Fruit fly (Drosophila melanogaster) whole organism, embryonic: ENCODE measurements around the gene CG8509.

Experiments
- ATbp ChIP-seq: fragments of 200-800 bp; sonication (Bioruptor generic); optimal IDR thresholded peaks from 2 replicates; lab custom pipeline; 2017; ENCODE audit warnings: missing biosample characterization, mild to moderate bottlenecking, missing genetic modification characterization, missing genetic modification reagents
- Bgb ChIP-seq: fragments of 200-800 bp; sonication (Bioruptor generic); IDR thresholded peaks from 2 replicates; pipeline ENCODE4 v1.3.6; 2022; ENCODE audit warnings: missing biosample characterization, missing genetic modification characterization; ENCODE audit not compliant: partially characterized antibody
- Bteb2 ChIP-seq: fragments of 200-800 bp; sonication (Bioruptor generic); optimal IDR thresholded peaks from 2 replicates; lab custom pipeline; 2016; ENCODE audit warnings: missing biosample characterization, missing genetic modification characterization
- CG10209 ChIP-seq: fragments of 200-800 bp; sonication (Bioruptor generic); optimal IDR thresholded peaks from 3 replicates; lab custom pipeline; 2017; ENCODE audit warnings: missing biosample characterization, mild to moderate bottlenecking, missing genetic modification characterization, missing genetic modification reagents
- CG12071 ChIP-seq: fragments of 200-800 bp; sonication (Bioruptor generic); optimal IDR thresholded peaks from 3 replicates; lab custom pipeline; 2018; ENCODE audit warnings: missing biosample characterization, mild to moderate bottlenecking, missing genetic modification characterization
- CG13296 ChIP-seq: fragments of 200-800 bp; sonication (Bioruptor generic); optimal IDR thresholded peaks from 3 replicates; lab custom pipeline; 2018; ENCODE audit warnings: missing biosample characterization, mild to moderate bottlenecking, missing genetic modification characterization
- CG15514 ChIP-seq: fragments of 200-800 bp; sonication (Bioruptor generic); optimal IDR thresholded peaks from 3 replicates; lab custom pipeline; 2017; ENCODE audit warnings: missing biosample characterization, missing genetic modification characterization, mild to moderate bottlenecking, moderate library complexity, missing genetic modification reagents
- CG1603 ChIP-seq: fragments of 200-800 bp; sonication (Bioruptor generic); optimal IDR thresholded peaks from 2 replicates; lab custom pipeline; 2019; ENCODE audit warnings: missing biosample characterization, mild to moderate bottlenecking, missing genetic modification characterization, moderate library complexity
- CG17361 ChIP-seq: fragments of 200-800 bp; sonication (Bioruptor generic); IDR thresholded peaks from 3 replicates; pipeline ENCODE4 v1.3.6; 2022; ENCODE audit warnings: missing biosample characterization, missing genetic modification characterization
- CG18764 ChIP-seq: fragments of 200-800 bp; sonication (Bioruptor generic); optimal IDR thresholded peaks from 3 replicates; lab custom pipeline; 2016; ENCODE audit warnings: missing biosample characterization, missing genetic modification characterization
- CG2116 ChIP-seq: fragments of 200-800 bp; sonication (Bioruptor generic); optimal IDR thresholded peaks from 3 replicates; lab custom pipeline; 2018; ENCODE audit warnings: missing biosample characterization, mild to moderate bottlenecking, missing genetic modification characterization
- CG2199 ChIP-seq: fragments of 200-800 bp; sonication (Bioruptor generic); IDR thresholded peaks from 3 replicates; pipeline ENCODE4 v1.3.6; 2022; ENCODE audit warnings: missing biosample characterization, missing genetic modification characterization
- CG2202 ChIP-seq: fragments of 200-800 bp; sonication (Bioruptor generic); optimal IDR thresholded peaks from 2 replicates; lab custom pipeline; 2018; ENCODE audit warnings: missing biosample characterization, mild to moderate bottlenecking, missing genetic modification characterization
- CG3407 ChIP-seq: fragments of 200-800 bp; sonication (Bioruptor generic); optimal IDR thresholded peaks from 2 replicates; lab custom pipeline; 2018; ENCODE audit warnings: missing biosample characterization, mild to moderate bottlenecking, missing genetic modification characterization
- CG4424 ChIP-seq: fragments of 200-800 bp; sonication (Bioruptor generic); optimal IDR thresholded peaks from 3 replicates; lab custom pipeline; 2016; ENCODE audit warnings: missing biosample characterization, missing genetic modification characterization
- CG4707 ChIP-seq: fragments of 200-800 bp; sonication (Bioruptor generic); optimal IDR thresholded peaks from 2 replicates; lab custom pipeline; 2018; ENCODE audit warnings: missing biosample characterization, mild to moderate bottlenecking, missing genetic modification characterization, moderate library complexity
- CG6683 ChIP-seq: fragments of 200-800 bp; sonication (Bioruptor generic); optimal IDR thresholded peaks from 2 replicates; lab custom pipeline; 2017; ENCODE audit warnings: missing biosample characterization, mild to moderate bottlenecking, missing genetic modification characterization, missing genetic modification reagents
- CG8281 ChIP-seq: fragments of 200-800 bp; sonication (Bioruptor generic); optimal IDR thresholded peaks from 2 replicates; lab custom pipeline; 2018; ENCODE audit warnings: missing biosample characterization, mild to moderate bottlenecking, missing genetic modification characterization, moderate library complexity
- CG8290 ChIP-seq, 3 experiments: fragments of 200-800 bp; sonication (Bioruptor generic); optimal IDR thresholded peaks; 2 replicates each; lab custom pipeline; 2016 to 2019; ENCODE audit warnings: missing biosample characterization in 3 of 3, missing genetic modification characterization in 3 of 3, mild to moderate bottlenecking in 2 of 3, moderate library complexity in 1 of 3
- CHES-1-like ChIP-seq: fragments of 200-800 bp; sonication (Bioruptor generic); optimal IDR thresholded peaks from 2 replicates; lab custom pipeline; 2016; ENCODE audit warnings: missing biosample characterization, missing genetic modification characterization
- D ChIP-seq, 2 experiments: fragments of 200-800 bp in 1 of 2; fragments of >200 bp in 1 of 2; sonication (Bioruptor generic) in 1 of 2; optimal IDR thresholded peaks; 2 replicates in 1 of 2; 3 replicates in 1 of 2; lab custom pipeline; 2017; ENCODE audit warnings: mild to moderate bottlenecking in 1 of 2, missing biosample characterization in 1 of 2, missing genetic modification characterization in 1 of 2, missing genetic modification reagents in 1 of 2
- HHEX ChIP-seq: fragments of 200-800 bp; sonication (Bioruptor generic); optimal IDR thresholded peaks from 3 replicates; lab custom pipeline; 2017; ENCODE audit warnings: missing biosample characterization, mild to moderate bottlenecking, missing genetic modification characterization, missing genetic modification reagents
- Hr78 ChIP-seq, 2 experiments: fragments of 200-800 bp in 1 of 2; fragments of >200 bp in 1 of 2; sonication (Bioruptor generic) in 1 of 2; optimal IDR thresholded peaks; 2 replicates each; lab custom pipeline; 2017 to 2019; ENCODE audit warnings: missing biosample characterization in 2 of 2, missing genetic modification characterization in 2 of 2, mild to moderate bottlenecking in 1 of 2, moderate library complexity in 1 of 2
- Lhr ChIP-seq: fragments of 200-800 bp; sonication (Bioruptor generic); optimal IDR thresholded peaks from 3 replicates; lab custom pipeline; 2017; ENCODE audit warnings: mild to moderate bottlenecking, missing biosample characterization, missing genetic modification reagents, missing genetic modification characterization
- NfI ChIP-seq: fragments of 200-800 bp; sonication (Bioruptor generic); optimal IDR thresholded peaks from 3 replicates; lab custom pipeline; 2018; ENCODE audit warnings: missing biosample characterization, mild to moderate bottlenecking, missing genetic modification characterization, moderate library complexity
- Oli ChIP-seq: fragments of 200-800 bp; sonication (Bioruptor generic); optimal IDR thresholded peaks from 2 replicates; lab custom pipeline; 2018; ENCODE audit warnings: missing biosample characterization, mild to moderate bottlenecking, missing genetic modification characterization, moderate library complexity
- PHDP ChIP-seq: fragments of 200-800 bp; sonication (Bioruptor generic); optimal IDR thresholded peaks from 3 replicates; lab custom pipeline; 2018; ENCODE audit warnings: missing biosample characterization, mild to moderate bottlenecking, missing genetic modification characterization, moderate library complexity
- Pdp1 ChIP-seq, 2 experiments: fragments of 200-800 bp; sonication (Bioruptor generic); optimal IDR thresholded peaks; 3 replicates each; lab custom pipeline; 2016; ENCODE audit warnings: missing biosample characterization in 2 of 2, missing genetic modification characterization in 2 of 2, mild to moderate bottlenecking in 1 of 2, moderate library complexity in 1 of 2
- Spps ChIP-seq: fragments of 200-800 bp; sonication (Bioruptor generic); optimal IDR thresholded peaks from 2 replicates; lab custom pipeline; 2018; ENCODE audit warnings: missing biosample characterization, mild to moderate bottlenecking, missing genetic modification characterization
- Ssrp ChIP-seq: fragments of 200-800 bp; sonication (Bioruptor generic); optimal IDR thresholded peaks from 2 replicates; lab custom pipeline; 2018; ENCODE audit warnings: missing biosample characterization, mild to moderate bottlenecking, missing genetic modification characterization, moderate library complexity
- ac ChIP-seq: fragments of 200-800 bp; sonication (Bioruptor generic); optimal IDR thresholded peaks from 3 replicates; lab custom pipeline; 2017; ENCODE audit warnings: missing biosample characterization, mild to moderate bottlenecking, missing genetic modification characterization
- ash1 ChIP-seq: fragments of 200-800 bp; sonication (Bioruptor generic); optimal IDR thresholded peaks from 2 replicates; lab custom pipeline; 2018; ENCODE audit warnings: missing biosample characterization, mild to moderate bottlenecking, missing genetic modification characterization
- bbx ChIP-seq: fragments of 200-800 bp; sonication (Bioruptor generic); IDR thresholded peaks from 2 replicates; pipeline ENCODE4 v1.3.6; 2022; ENCODE audit warnings: missing biosample characterization, missing genetic modification characterization; ENCODE audit not compliant: partially characterized antibody
- fd3F ChIP-seq: fragments of 200-800 bp; sonication (Bioruptor generic); optimal IDR thresholded peaks from 2 replicates; lab custom pipeline; 2018; ENCODE audit warnings: missing biosample characterization, mild to moderate bottlenecking, missing genetic modification characterization, moderate library complexity
- hkb ChIP-seq, 2 experiments: fragments of 200-800 bp in 1 of 2; fragments of >200 bp in 1 of 2; sonication (Bioruptor generic) in 1 of 2; IDR thresholded peaks in 1 of 2; optimal IDR thresholded peaks in 1 of 2; 2 replicates each; pipeline versions ENCODE4 v1.3.6 to Lab custom; 2017 to 2022; ENCODE audit warnings: missing biosample characterization in 1 of 2, missing genetic modification characterization in 1 of 2
- mirr ChIP-seq: fragments of 200-800 bp; sonication (Bioruptor generic); optimal IDR thresholded peaks from 3 replicates; lab custom pipeline; 2018; ENCODE audit warnings: missing biosample characterization, mild to moderate bottlenecking, missing genetic modification characterization
- onecut ChIP-seq: fragments of 200-800 bp; sonication (Bioruptor generic); IDR thresholded peaks from 2 replicates; pipeline ENCODE4 v1.3.6; 2022; ENCODE audit warnings: missing biosample characterization, missing genetic modification characterization
- pzg ChIP-seq: fragments of 200-800 bp; sonication (Bioruptor generic); optimal IDR thresholded peaks from 3 replicates; lab custom pipeline; 2018; ENCODE audit warnings: missing biosample characterization, mild to moderate bottlenecking, missing genetic modification characterization, moderate library complexity
- repo ChIP-seq: fragments of 200-800 bp; sonication (Bioruptor generic); optimal IDR thresholded peaks from 2 replicates; lab custom pipeline; 2016; ENCODE audit warnings: missing biosample characterization, missing genetic modification characterization
- row ChIP-seq: fragments of 200-800 bp; sonication (Bioruptor generic); IDR thresholded peaks from 3 replicates; pipeline ENCODE4 v1.3.6; 2022; ENCODE audit warnings: missing biosample characterization, missing genetic modification characterization
- so ChIP-seq: fragments of 200-800 bp; sonication (Bioruptor generic); IDR thresholded peaks from 3 replicates; pipeline ENCODE4 v1.3.6; 2022; ENCODE audit warnings: missing biosample characterization, missing genetic modification characterization
- sug ChIP-seq: fragments of 200-800 bp; optimal IDR thresholded peaks from 2 replicates; lab custom pipeline; 2019; ENCODE audit warnings: missing biosample characterization, mild to moderate bottlenecking, missing genetic modification characterization, moderate library complexity
- unpg ChIP-seq: fragments of 200-800 bp; sonication (Bioruptor generic); optimal IDR thresholded peaks from 3 replicates; lab custom pipeline; 2018; ENCODE audit warnings: missing biosample characterization, mild to moderate bottlenecking, missing genetic modification characterization, moderate library complexity
- wek ChIP-seq: fragments of 200-800 bp; sonication (Bioruptor generic); optimal IDR thresholded peaks from 3 replicates; lab custom pipeline; 2018; ENCODE audit warnings: missing biosample characterization, mild to moderate bottlenecking, missing genetic modification characterization, moderate library complexity

Gene CG8509

DNA sequence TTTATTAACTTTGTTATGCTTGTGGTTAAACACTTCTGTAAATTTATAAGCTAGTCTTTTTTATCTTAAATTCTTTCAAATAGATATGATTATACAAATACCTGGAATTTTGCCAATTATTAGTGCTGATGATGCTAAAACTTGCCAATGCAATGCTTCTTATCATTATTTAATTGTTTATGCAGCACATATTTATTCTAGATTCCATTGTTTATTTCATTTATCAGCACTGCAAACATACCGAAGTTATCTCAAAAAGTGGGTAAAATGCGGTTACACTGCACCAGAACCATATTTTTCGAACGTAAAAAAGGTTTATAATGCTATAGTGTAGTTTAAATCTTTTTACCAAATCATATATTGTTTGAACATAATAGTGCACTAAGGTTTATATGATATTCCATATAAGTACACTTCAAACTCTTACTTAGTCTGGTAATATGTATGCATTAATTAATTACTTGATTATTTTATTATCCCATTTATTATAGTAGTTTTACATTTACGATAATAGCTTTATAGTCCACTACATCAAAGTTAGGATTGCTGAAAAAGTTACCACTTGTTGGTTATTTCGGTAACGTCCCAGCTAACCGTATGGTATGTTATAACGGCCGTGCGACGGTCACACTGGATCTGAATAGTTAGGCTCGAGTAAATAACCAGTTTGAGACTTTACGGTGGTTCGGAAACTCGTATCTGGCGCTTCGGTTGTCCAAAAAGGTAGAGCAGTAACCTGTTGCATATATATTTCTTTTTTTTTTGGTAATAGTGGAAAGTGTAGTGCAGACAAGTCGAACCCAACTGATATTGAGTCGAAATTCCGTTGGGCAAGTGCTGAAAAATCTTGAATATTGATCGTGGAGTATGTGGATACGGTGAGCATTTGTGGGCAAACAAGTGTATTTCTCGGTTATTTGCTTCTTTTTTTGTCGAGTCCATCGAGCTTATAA lies 20.8 kb upstream of the CG8509 start, which contains the start of gene Rhp (continued):
- peak; percentile 43 for TF ChIP-seq CG10209 (GFP tag; lab: Kevin White, UChicago)
- TF ChIP-seq fd3F (GFP tag; lab: Kevin White, UChicago) = peak; percentile 58
- TF ChIP-seq CG6683 (GFP tag; lab: Kevin White, UChicago) = peak; percentile 23
- TF ChIP-seq CG2199 (GFP tag; lab: Robert Waterston, UW) = peak; percentile 68; the same call in 1 of the 3 replicates
- peak; percentile 71 for TF ChIP-seq PHDP
- TF ChIP-seq hkb (optimal IDR thresholded peaks at IDR 0.05; lab: Kevin White, UChicago) = no peak
- TF ChIP-seq hkb (GFP tag; IDR thresholded peaks at IDR 0.05; lab: Robert Waterston, UW) = peak; percentile 66
- no peak for TF ChIP-seq sug (tag; lab: Kevin White, UChicago)
- peak; percentile 49 for TF ChIP-seq onecut (GFP tag; lab: Robert Waterston, UW)
- peak; percentile 18 for TF ChIP-seq CG8281
- TF ChIP-seq CG1603 (tag; lab: Kevin White, UChicago) = peak; percentile 73
- peak; percentile 51 for TF ChIP-seq unpg
- no peak for TF ChIP-seq D (optimal IDR thresholded peaks at IDR 0.05; lab: Kevin White, UChicago)
- TF ChIP-seq D (GFP tag; optimal IDR thresholded peaks at IDR 0.05; lab: Kevin White, UChicago) = peak; percentile 43
- peak; percentile 51 for TF ChIP-seq HHEX (GFP tag; lab: Kevin White, UChicago)
- no peak for TF ChIP-seq Ssrp (tag; lab: Kevin White, UChicago)
- no peak for TF ChIP-seq Spps (tag; lab: Kevin White, UChicago)
- TF ChIP-seq Bgb (GFP tag; lab: Robert Waterston, UW) = peak; percentile 55; the same call in 1 of the 2 replicates
- peak; percentile 45 for TF ChIP-seq CG2116 (GFP tag; lab: Kevin White, UChicago)
- peak; percentile 23 for TF ChIP-seq CG15514 (GFP tag; lab: Kevin White, UChicago)
- peak; percentile 5 for TF ChIP-seq CG4424 (GFP tag; lab: Kevin White, UChicago)
- TF ChIP-seq Bteb2 (GFP tag; lab: Kevin White, UChicago) = no peak
- peak; percentile 77 for TF ChIP-seq ATbp
- peak; percentile 80 for TF ChIP-seq wek (GFP tag; lab: Kevin White, UChicago)
- peak; percentile 37 for TF ChIP-seq pzg (GFP tag; lab: Kevin White, UChicago)
- peak; percentile 74 for TF ChIP-seq CG3407 (GFP tag; lab: Kevin White, UChicago)
- TF ChIP-seq CG18764 (GFP tag; lab: Kevin White, UChicago) = peak; percentile 17
- TF ChIP-seq CG4707 (GFP tag; lab: Kevin White, UChicago) = peak; percentile 62
- TF ChIP-seq Oli (tag; lab: Kevin White, UChicago) = peak; percentile 16
- peak; percentile 37; the same call in 1 of the 3 replicates for TF ChIP-seq CG17361
- TF ChIP-seq CHES-1-like (GFP tag; lab: Kevin White, UChicago) = no peak
- TF ChIP-seq bbx (GFP tag; lab: Robert Waterston, UW) = peak; percentile 50; the same call in 1 of the 2 replicates
- TF ChIP-seq row = peak; percentile 32; the same call in 2 of the 3 replicates
- no peak for TF ChIP-seq Hr78 (GFP tag; optimal IDR thresholded peaks at IDR 0.05; lab: Kevin White, UChicago)
- peak; percentile 30 for TF ChIP-seq mirr
- TF ChIP-seq CG12071 (GFP tag; lab: Kevin White, UChicago) = peak; percentile 69
- TF ChIP-seq ash1 (GFP tag; lab: Kevin White, UChicago) = no peak
- no peak for TF ChIP-seq repo (GFP tag; lab: Kevin White, UChicago)
- TF ChIP-seq NfI (GFP tag; lab: Kevin White, UChicago) = peak; percentile 0
- peak; percentile 19 for TF ChIP-seq ac
- TF ChIP-seq Pdp1 (GFP tag; optimal IDR thresholded peaks at IDR 0.05; lab: Kevin White, UChicago) = peak in 1 of 2 experiments; percentile 19
- TF ChIP-seq CG2202 (tag; lab: Kevin White, UChicago) = peak; percentile 39
- peak; percentile 24 for TF ChIP-seq Lhr
- TF ChIP-seq CG8290 (GFP tag; optimal IDR thresholded peaks at IDR 0.05; lab: Kevin White, UChicago) = no peak
- peak in 1 of 2 experiments; percentile 84 for TF ChIP-seq CG8290 (tag; optimal IDR thresholded peaks at IDR 0.05; lab: Kevin White, UChicago)
- TF ChIP-seq so (GFP tag; lab: Robert Waterston, UW) = peak; percentile 38; the same call in 2 of the 3 replicates
- peak; percentile 77 for TF ChIP-seq CG13296
